Worm (Caenorhabditis elegans) whole organism, early embryonic: Measurements from ENCODE around the gene W03F9.4.

Experiments used
- B0310.2 ChIP-seq: sonication (generic microtip); optimal IDR thresholded peaks from 2 replicates; lab custom pipeline; 2016; ENCODE audit warnings: mild to moderate bottlenecking, missing genetic modification characterization, missing compliant biosample characterization
- F13C5.2 ChIP-seq: sonication (generic microtip); optimal IDR thresholded peaks from 2 replicates; lab custom pipeline; 2017; ENCODE audit warnings: mild to moderate bottlenecking, missing genetic modification characterization, inconsistent platforms, missing compliant biosample characterization
- aly-1 ChIP-seq: sonication (generic microtip); optimal IDR thresholded peaks from 2 replicates; lab custom pipeline; 2016; ENCODE audit warnings: missing genetic modification characterization, missing compliant biosample characterization
- ama-1 ChIP-seq: fragments of 150-350 bp; optimal IDR thresholded peaks from 2 replicates; lab custom pipeline; 2014
- ceh-13 ChIP-seq: fragments of 200-800 bp; sonication (Bioruptor generic); optimal IDR thresholded peaks from 2 replicates; lab custom pipeline; 2018; ENCODE audit warnings: mild to moderate bottlenecking, missing genetic modification characterization, missing compliant biosample characterization
- ceh-36 ChIP-seq: sonication (generic microtip); optimal IDR thresholded peaks from 2 replicates; lab custom pipeline; 2016; ENCODE audit warnings: missing genetic modification characterization, inconsistent platforms, missing compliant biosample characterization
- ets-7 ChIP-seq: sonication (generic microtip); optimal IDR thresholded peaks from 2 replicates; lab custom pipeline; 2016; ENCODE audit warnings: missing genotype, missing genetic modification characterization, missing compliant biosample characterization
- flt-1 ChIP-seq: fragments of 200-800 bp; sonication (Bioruptor generic); IDR thresholded peaks from 2 replicates; pipeline ENCODE4 v1.3.6; 2022; ENCODE audit warnings: missing genetic modification characterization, missing compliant biosample characterization
- hmbx-1 ChIP-seq: sonication (generic microtip); optimal IDR thresholded peaks from 2 replicates; lab custom pipeline; 2016; ENCODE audit warnings: mild to moderate bottlenecking, missing genetic modification characterization, missing compliant biosample characterization
- hmg-4 ChIP-seq: fragments of 200-800 bp; sonication (Bioruptor generic); optimal IDR thresholded peaks from 2 replicates; lab custom pipeline; 2018; ENCODE audit warnings: mild to moderate bottlenecking, missing genetic modification characterization, missing compliant biosample characterization
- hnd-1 ChIP-seq: sonication (generic microtip); optimal IDR thresholded peaks from 2 replicates; lab custom pipeline; 2016; ENCODE audit warnings: missing genetic modification characterization, missing compliant biosample characterization
- pes-1 ChIP-seq: fragments of 200-800 bp; sonication (Bioruptor generic); IDR thresholded peaks from 2 replicates; pipeline ENCODE4 v1.3.6; 2022; ENCODE audit warnings: missing genetic modification reagents, missing genetic modification characterization, missing compliant biosample characterization
- scrt-1 ChIP-seq: fragments of 200-800 bp; sonication (Bioruptor generic); IDR thresholded peaks from 2 replicates; pipeline ENCODE4 v1.3.6; 2022; ENCODE audit warnings: missing genetic modification characterization, missing compliant biosample characterization
- sea-1 ChIP-seq: fragments of 200-800 bp; sonication (Bioruptor generic); conservative IDR thresholded peaks from 2 replicates; pipeline ENCODE4 v1.3.6; 2022; ENCODE audit warnings: missing genetic modification characterization, missing compliant biosample characterization
- tbx-11 ChIP-seq: fragments of 200-800 bp; sonication (Bioruptor generic); IDR thresholded peaks from 2 replicates; pipeline ENCODE4 v1.3.6; 2022; ENCODE audit warnings: missing genetic modification characterization, missing compliant biosample characterization
- tbx-37 ChIP-seq: fragments of 200-800 bp; sonication (Bioruptor generic); conservative IDR thresholded peaks from 2 replicates; pipeline ENCODE4 v1.3.6; 2022; ENCODE audit warnings: missing genetic modification reagents, missing genetic modification characterization, missing compliant biosample characterization
- tra-4 ChIP-seq: sonication (generic microtip); optimal IDR thresholded peaks from 2 replicates; lab custom pipeline; 2017; ENCODE audit warnings: missing genetic modification characterization, missing compliant biosample characterization

Gene W03F9.4

ce11 chrV:151310-151709, at the start of gene W03F9.4:
TSS of gene W03F9.4 (minus strand) at chrV:151388.
- TF ChIP-seq ceh-36 (tag; lab: Kevin White, UChicago) (no peak), tbx-11 (no peak), F13C5.2 (tag; lab: Kevin White, UChicago) (no peak), flt-1 (GFP tag; lab: Robert Waterston, UW) (no peak), B0310.2 (tag; lab: Kevin White, UChicago) (no peak), hmg-4 (GFP tag; lab: Kevin White, UChicago) (no peak)

ce11 chrV:194760-195159, 43.6 kb upstream of the W03F9.4 start:
- TF ChIP-seq F13C5.2 (tag; lab: Kevin White, UChicago) (no peak), tbx-37 (GFP tag; lab: Robert Waterston, UW) (no peak), hnd-1 (tag; lab: Kevin White, UChicago) (no peak), ets-7 (tag; lab: Kevin White, UChicago) (no peak), sea-1 (GFP tag; lab: Robert Waterston, UW) (no peak), ceh-36 (tag; lab: Kevin White, UChicago) (no peak), hmbx-1 (tag; lab: Kevin White, UChicago) (no peak), B0310.2 (tag; lab: Kevin White, UChicago) (no peak), tra-4 (tag; lab: Kevin White, UChicago) (no peak), scrt-1 (no peak), aly-1 (no peak), hmg-4 (GFP tag; lab: Kevin White, UChicago) (no peak), tbx-11 (no peak), pes-1 (GFP tag; lab: Robert Waterston, UW) (no peak)

ce11 chrV:189436-189835, 38.2 kb upstream of the W03F9.4 start:
- TF ChIP-seq B0310.2 (tag; lab: Kevin White, UChicago): no peak
- no peak for TF ChIP-seq tbx-11
- TF ChIP-seq aly-1: no peak
- no peak for TF ChIP-seq hmbx-1 (tag; lab: Kevin White, UChicago)
- no peak for TF ChIP-seq sea-1 (GFP tag; lab: Robert Waterston, UW)
- no peak for TF ChIP-seq tbx-37 (GFP tag; lab: Robert Waterston, UW)
- TF ChIP-seq scrt-1: no peak
- TF ChIP-seq tra-4 (tag; lab: Kevin White, UChicago): no peak
- no peak for TF ChIP-seq pes-1 (GFP tag; lab: Robert Waterston, UW)
- no peak for TF ChIP-seq hmg-4 (GFP tag; lab: Kevin White, UChicago)
- no peak for TF ChIP-seq ets-7 (tag; lab: Kevin White, UChicago)
- TF ChIP-seq hnd-1 (tag; lab: Kevin White, UChicago): no peak
- TF ChIP-seq F13C5.2 (tag; lab: Kevin White, UChicago): no peak
- no peak for TF ChIP-seq flt-1 (GFP tag; lab: Robert Waterston, UW)

- TF ChIP-seq ama-1 (lab: Kevin White, UChicago) (no peak), F13C5.2 (tag; lab: Kevin White, UChicago) (peak; percentile 17)
These were observed 34.6 kb upstream of the W03F9.4 start, which contains the start of gene arid-1 for ce11 chrV:185694-186217. TSS of gene arid-1 (plus strand) at chrV:186167.

- TF ChIP-seq pes-1 (GFP tag; lab: Robert Waterston, UW): no peak
- no peak for TF ChIP-seq aly-1
- TF ChIP-seq scrt-1: no peak
- TF ChIP-seq tbx-11: no peak
- no peak for TF ChIP-seq tbx-37 (GFP tag; lab: Robert Waterston, UW)
- no peak for TF ChIP-seq B0310.2 (tag; lab: Kevin White, UChicago)
- TF ChIP-seq hmbx-1 (tag; lab: Kevin White, UChicago): no peak
- no peak for TF ChIP-seq flt-1 (GFP tag; lab: Robert Waterston, UW)
- no peak for TF ChIP-seq F13C5.2 (tag; lab: Kevin White, UChicago)
- TF ChIP-seq hmg-4 (GFP tag; lab: Kevin White, UChicago): no peak
These were observed 33.9 kb upstream of the W03F9.4 start for ce11 chrV:185124-185523.

ce11 chrV:176870-177467, 25.8 kb upstream of the W03F9.4 start, which contains the start of gene cul-3:
TSS of gene cul-3 (plus strand) at chrV:177417.
- TF ChIP-seq ceh-13 (no peak), tra-4 (tag; lab: Kevin White, UChicago) (no peak)

ce11 chrV:174520-174919, 23.3 kb upstream of the W03F9.4 start:
- no peak for TF ChIP-seq hmbx-1 (tag; lab: Kevin White, UChicago)
- no peak for TF ChIP-seq tbx-37 (GFP tag; lab: Robert Waterston, UW)
- no peak for TF ChIP-seq hnd-1 (tag; lab: Kevin White, UChicago)

- TF ChIP-seq ama-1 (lab: Kevin White, UChicago): no peak
- no peak for TF ChIP-seq flt-1 (GFP tag; lab: Robert Waterston, UW)
- no peak for TF ChIP-seq sea-1 (GFP tag; lab: Robert Waterston, UW)
- TF ChIP-seq hnd-1 (tag; lab: Kevin White, UChicago): no peak
- no peak for TF ChIP-seq aly-1
- TF ChIP-seq tbx-37 (GFP tag; lab: Robert Waterston, UW): no peak
- no peak for TF ChIP-seq hmg-4 (GFP tag; lab: Kevin White, UChicago)
- no peak for TF ChIP-seq tra-4 (tag; lab: Kevin White, UChicago)
- TF ChIP-seq scrt-1: no peak
- no peak for TF ChIP-seq hmbx-1 (tag; lab: Kevin White, UChicago)
- TF ChIP-seq ets-7 (tag; lab: Kevin White, UChicago): no peak
- no peak for TF ChIP-seq pes-1 (GFP tag; lab: Robert Waterston, UW)
- TF ChIP-seq ceh-36 (tag; lab: Kevin White, UChicago): no peak
- no peak for TF ChIP-seq F13C5.2 (tag; lab: Kevin White, UChicago)
These were observed 22.2 kb upstream of the W03F9.4 start for ce11 chrV:173437-173836.
